Fruit fly (Drosophila melanogaster): ENCODE measurements around the gene MME1.

DNA sequence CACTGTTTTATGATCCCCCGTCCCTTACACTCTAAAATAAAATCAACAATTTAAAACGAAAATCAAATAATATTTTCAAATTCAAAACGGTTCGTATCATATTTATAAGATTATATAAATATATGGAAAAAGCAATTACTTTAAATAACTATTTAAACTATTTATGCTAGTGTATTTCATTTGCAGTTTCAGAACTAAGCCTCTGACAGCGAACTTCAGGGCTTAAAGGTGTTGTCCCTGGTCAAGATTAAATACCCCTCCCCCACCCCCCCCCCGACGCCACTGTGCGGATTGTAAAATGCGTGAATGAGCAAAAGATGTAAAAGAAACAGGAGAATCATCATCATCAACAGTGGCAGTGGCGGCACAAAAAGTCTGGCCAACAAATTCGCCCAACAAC is 49.5 kb downstream of the MME1 start:
- TF ChIP-seq CG7101 (tag; optimal IDR thresholded peaks at IDR 0.05), result no peak
- TF ChIP-seq Crg-1 (GFP tag; optimal IDR thresholded peaks at IDR 0.05), result no peak
- no peak for TF ChIP-seq cnc (optimal IDR thresholded peaks at IDR 0.05)
- TF ChIP-seq CG33017 (tag; optimal IDR thresholded peaks at IDR 0.05), result no peak
- no peak for TF ChIP-seq CG11617 (GFP tag; optimal IDR thresholded peaks at IDR 0.05)
- TF ChIP-seq cic (GFP tag; optimal IDR thresholded peaks at IDR 0.05), result no peak
- no peak for TF ChIP-seq bab1 (GFP tag; optimal IDR thresholded peaks at IDR 0.05)
- no peak for TF ChIP-seq CG7045 (GFP tag; optimal IDR thresholded peaks at IDR 0.05)
- no peak for TF ChIP-seq kay (GFP tag; ENCODE audit: borderline replicate concordance)
- no peak for TF ChIP-seq toe (GFP tag; optimal IDR thresholded peaks at IDR 0.05)
- TF ChIP-seq Hr96 (GFP tag; optimal IDR thresholded peaks at IDR 0.05), result no peak
- TF ChIP-seq CG5204 (GFP tag; optimal IDR thresholded peaks at IDR 0.05), result no peak
- no peak for TF ChIP-seq CG1620 (GFP tag; optimal IDR thresholded peaks at IDR 0.05)
